Worm (Caenorhabditis elegans) whole organism, L2 larva: Measurements from ENCODE around the gene T21E8.6.

Experiments
- F13H6.1 ChIP-seq: sonication (generic microtip); optimal IDR thresholded peaks from 2 replicates; lab custom pipeline; 2016; ENCODE audit warnings: missing genetic modification characterization, missing compliant biosample characterization
- ZK546.5 ChIP-seq: sonication (generic microtip); optimal IDR thresholded peaks from 2 replicates; lab custom pipeline; 2017; ENCODE audit warnings: missing biosample characterization, missing genetic modification characterization
- ama-1 ChIP-seq: fragments of 150-350 bp; optimal IDR thresholded peaks from 2 replicates; lab custom pipeline; 2018; ENCODE audit warnings: inconsistent platforms
- blmp-1 ChIP-seq: sonication (generic microtip); optimal IDR thresholded peaks from 2 replicates; lab custom pipeline; 2017; ENCODE audit warnings: missing genetic modification characterization, mild to moderate bottlenecking, missing compliant biosample characterization, antibody characterized with exemption, moderate library complexity; ENCODE audit not compliant: insufficient read depth
- lsy-2 ChIP-seq, 2 experiments: fragments of 150-350 bp in 1 of 2; sonication (generic microtip) in 1 of 2; optimal IDR thresholded peaks; 2 replicates each; lab custom pipeline; 2014 to 2017; ENCODE audit warnings: missing biosample characterization in 2 of 2, missing genetic modification characterization in 2 of 2
- nhr-10 ChIP-seq: sonication (generic microtip); optimal IDR thresholded peaks from 2 replicates; lab custom pipeline; 2017; ENCODE audit warnings: missing biosample characterization, missing genetic modification characterization
- nhr-12 ChIP-seq: fragments of 150-350 bp; optimal IDR thresholded peaks from 2 replicates; lab custom pipeline; 2014; ENCODE audit warnings: missing biosample characterization, missing genetic modification characterization
- nhr-23 ChIP-seq: fragments of 150-350 bp; optimal IDR thresholded peaks from 2 replicates; lab custom pipeline; 2014; ENCODE audit warnings: missing biosample characterization, missing genetic modification reagents, missing genetic modification characterization
- nhr-237 ChIP-seq: fragments of 150-350 bp; optimal IDR thresholded peaks from 2 replicates; lab custom pipeline; 2014; ENCODE audit warnings: missing biosample characterization, missing genetic modification characterization
- nhr-25 ChIP-seq: fragments of 150-350 bp; sonication (generic microtip); optimal IDR thresholded peaks from 3 replicates; lab custom pipeline; 2014; ENCODE audit warnings: missing biosample characterization, missing genetic modification characterization
- zag-1 ChIP-seq: fragments of 150-350 bp; optimal IDR thresholded peaks from 2 replicates; lab custom pipeline; 2014; ENCODE audit warnings: missing biosample characterization, missing genetic modification characterization
- ztf-11 ChIP-seq: sonication (generic microtip); optimal IDR thresholded peaks from 2 replicates; lab custom pipeline; 2017; ENCODE audit warnings: missing biosample characterization, missing genetic modification characterization

ce11 chrX:10900079-10900724 is 18.1 kb downstream of the T21E8.6 start, which contains the start of gene suca-1:
- no peak for TF ChIP-seq ztf-11 (tag; lab: Kevin White, UChicago)
- no peak for TF ChIP-seq nhr-237 (tag; lab: Kevin White, UChicago)
- TF ChIP-seq F13H6.1 (tag; lab: Kevin White, UChicago): peak; percentile 45
- no peak for TF ChIP-seq ama-1 (lab: Kevin White, UChicago)
- no peak for TF ChIP-seq nhr-23 (tag; lab: Kevin White, UChicago)
- TF ChIP-seq zag-1 (tag; lab: Kevin White, UChicago): no peak
- no peak for TF ChIP-seq ZK546.5 (tag; lab: Kevin White, UChicago)
- TF ChIP-seq nhr-25: peak; percentile 38
- TF ChIP-seq blmp-1: no peak
- TF ChIP-seq nhr-12 (tag; lab: Kevin White, UChicago): no peak
- TF ChIP-seq lsy-2 (tag; optimal IDR thresholded peaks at IDR 0.05; lab: Kevin White, UChicago): peak in 1 of 2 experiments; percentile 47
- TF ChIP-seq nhr-10 (tag; lab: Kevin White, UChicago): no peak
